Worm (Caenorhabditis elegans) whole organism, mixed stage, embryonic: ENCODE measurements around the gene T24G10.2.

ENCODE experiments used
- lsy-2 ChIP-seq: fragments of 150-350 bp; optimal IDR thresholded peaks from 2 replicates; lab custom pipeline; 2014; ENCODE audit warnings: missing biosample characterization, missing genetic modification characterization
- pha-4 ChIP-seq: fragments of 150-350 bp; optimal IDR thresholded peaks from 2 replicates; lab custom pipeline; 2018; ENCODE audit warnings: missing biosample characterization, missing genetic modification reagents, missing genetic modification characterization

ce11 chrIII:5395746-5396145 is 46.8 kb downstream of the T24G10.2 start:
- TF ChIP-seq pha-4: no peak
- no peak for TF ChIP-seq lsy-2 (tag; lab: Kevin White, UChicago)
